Fruit fly (Drosophila melanogaster) whole organism, embryonic: ENCODE measurements around the gene Tasp1.

ENCODE experiments used
- CG10543 ChIP-seq: fragments of 200-800 bp; sonication (Bioruptor generic); optimal IDR thresholded peaks from 3 replicates; lab custom pipeline; 2017; ENCODE audit warnings: missing biosample characterization, mild to moderate bottlenecking, missing genetic modification characterization, moderate library complexity
- CG10654 ChIP-seq: fragments of 200-800 bp; sonication (Bioruptor generic); optimal IDR thresholded peaks from 2 replicates; lab custom pipeline; 2016; ENCODE audit warnings: missing biosample characterization, missing genetic modification characterization
- CG13287 ChIP-seq: fragments of 200-800 bp; sonication (Bioruptor generic); IDR thresholded peaks from 2 replicates; pipeline ENCODE4 v1.3.6; 2022; ENCODE audit warnings: missing biosample characterization, missing genetic modification characterization; ENCODE audit not compliant: partially characterized antibody
- CG13894 ChIP-seq: fragments of 200-800 bp; sonication (Bioruptor generic); optimal IDR thresholded peaks from 3 replicates; lab custom pipeline; 2018; ENCODE audit warnings: missing biosample characterization, mild to moderate bottlenecking, missing genetic modification characterization, moderate library complexity
- CG15269 ChIP-seq: fragments of 200-800 bp; sonication (Bioruptor generic); optimal IDR thresholded peaks from 2 replicates; lab custom pipeline; 2018; ENCODE audit warnings: missing biosample characterization, mild to moderate bottlenecking, missing genetic modification characterization, moderate library complexity
- CG15479 ChIP-seq: fragments of 200-800 bp; sonication (Bioruptor generic); optimal IDR thresholded peaks from 3 replicates; lab custom pipeline; 2019; ENCODE audit warnings: missing biosample characterization, mild to moderate bottlenecking, missing genetic modification characterization, moderate library complexity
- CG18599 ChIP-seq: fragments of 200-800 bp; sonication (Bioruptor generic); optimal IDR thresholded peaks from 3 replicates; lab custom pipeline; 2017; ENCODE audit warnings: missing biosample characterization, missing genetic modification characterization, mild to moderate bottlenecking, moderate library complexity, missing genetic modification reagents
- CG18619 ChIP-seq: fragments of 200-800 bp; sonication (Bioruptor generic); optimal IDR thresholded peaks from 3 replicates; lab custom pipeline; 2017; ENCODE audit warnings: missing biosample characterization, mild to moderate bottlenecking, missing genetic modification characterization
- CG31365 ChIP-seq: fragments of 200-800 bp; sonication (Bioruptor generic); optimal IDR thresholded peaks from 2 replicates; lab custom pipeline; 2018; ENCODE audit warnings: missing biosample characterization, mild to moderate bottlenecking, missing genetic modification characterization
- CG5245 ChIP-seq: fragments of 200-800 bp; sonication (Bioruptor generic); optimal IDR thresholded peaks from 3 replicates; lab custom pipeline; 2016; ENCODE audit warnings: missing biosample characterization, missing genetic modification characterization
- CG7271 ChIP-seq: fragments of 200-800 bp; sonication (Bioruptor generic); optimal IDR thresholded peaks from 2 replicates; lab custom pipeline; 2018; ENCODE audit warnings: missing biosample characterization, mild to moderate bottlenecking, missing genetic modification characterization, moderate library complexity
- CG8359 ChIP-seq: fragments of 200-800 bp; sonication (Bioruptor generic); optimal IDR thresholded peaks from 2 replicates; lab custom pipeline; 2017; ENCODE audit warnings: missing biosample characterization, mild to moderate bottlenecking, missing genetic modification characterization, borderline replicate concordance
- CG8478 ChIP-seq: fragments of >200 bp; optimal IDR thresholded peaks from 2 replicates; lab custom pipeline; 2018
- CG8924 ChIP-seq: fragments of 200-800 bp; optimal IDR thresholded peaks from 3 replicates; lab custom pipeline; 2019; ENCODE audit warnings: missing biosample characterization, mild to moderate bottlenecking, missing genetic modification characterization, moderate library complexity
- CG9437 ChIP-seq: fragments of 200-800 bp; sonication (Bioruptor generic); optimal IDR thresholded peaks from 2 replicates; lab custom pipeline; 2018; ENCODE audit warnings: missing biosample characterization, mild to moderate bottlenecking, missing genetic modification characterization
- CG9609 ChIP-seq: fragments of 200-800 bp; sonication (Bioruptor generic); optimal IDR thresholded peaks from 3 replicates; lab custom pipeline; 2016; ENCODE audit warnings: missing biosample characterization, missing genetic modification characterization
- CG9797 ChIP-seq: fragments of 200-800 bp; sonication (Bioruptor generic); optimal IDR thresholded peaks from 3 replicates; lab custom pipeline; 2018; ENCODE audit warnings: missing biosample characterization, mild to moderate bottlenecking, missing genetic modification characterization
- D19B ChIP-seq: fragments of 200-800 bp; sonication (Bioruptor generic); optimal IDR thresholded peaks from 2 replicates; lab custom pipeline; 2017; ENCODE audit warnings: missing biosample characterization, mild to moderate bottlenecking, missing genetic modification characterization
- Dfd ChIP-seq, 2 experiments: fragments of >200 bp; optimal IDR thresholded peaks; 2 replicates each; lab custom pipeline; 2017; ENCODE audit warnings: missing biosample characterization in 2 of 2, missing genetic modification characterization in 2 of 2
- E2f1 ChIP-seq: fragments of 200-800 bp; sonication (Bioruptor generic); IDR thresholded peaks from 2 replicates; pipeline ENCODE4 v1.3.6; 2022; ENCODE audit warnings: missing biosample characterization, missing genetic modification characterization
- Hmr ChIP-seq: fragments of 200-800 bp; sonication (Bioruptor generic); optimal IDR thresholded peaks from 3 replicates; lab custom pipeline; 2017; ENCODE audit warnings: mild to moderate bottlenecking, missing biosample characterization, missing genetic modification reagents, missing genetic modification characterization
- Jarid2 ChIP-seq: fragments of 200-800 bp; sonication (Bioruptor generic); optimal IDR thresholded peaks from 3 replicates; lab custom pipeline; 2017; ENCODE audit warnings: mild to moderate bottlenecking, missing biosample characterization, missing genetic modification reagents, missing genetic modification characterization
- Kr ChIP-seq: fragments of 200-800 bp; sonication (Bioruptor generic); optimal IDR thresholded peaks from 2 replicates; lab custom pipeline; 2017; ENCODE audit warnings: missing biosample characterization, mild to moderate bottlenecking, missing genetic modification characterization
- Lim3 ChIP-seq: fragments of 200-800 bp; sonication (Bioruptor generic); IDR thresholded peaks from 2 replicates; pipeline ENCODE4 v1.3.6; 2022; ENCODE audit warnings: missing biosample characterization, missing genetic modification characterization
- Mes4 ChIP-seq: fragments of 200-800 bp; sonication (Bioruptor generic); optimal IDR thresholded peaks from 2 replicates; lab custom pipeline; 2016; ENCODE audit warnings: missing biosample characterization, missing genetic modification characterization
- Mrtf ChIP-seq: fragments of 200-800 bp; sonication (Bioruptor generic); IDR thresholded peaks from 3 replicates; pipeline ENCODE4 v1.3.6; 2022; ENCODE audit warnings: missing biosample characterization, missing genetic modification characterization
- NK7.1 ChIP-seq: fragments of 200-800 bp; sonication (Bioruptor generic); optimal IDR thresholded peaks from 3 replicates; lab custom pipeline; 2016; ENCODE audit warnings: missing biosample characterization, missing genetic modification characterization
- Nf-YB ChIP-seq: fragments of 200-800 bp; sonication (Bioruptor generic); optimal IDR thresholded peaks from 3 replicates; lab custom pipeline; 2019; ENCODE audit warnings: missing biosample characterization, mild to moderate bottlenecking, missing genetic modification characterization, moderate library complexity
- NfI ChIP-seq: fragments of 200-800 bp; sonication (Bioruptor generic); optimal IDR thresholded peaks from 3 replicates; lab custom pipeline; 2018; ENCODE audit warnings: missing biosample characterization, mild to moderate bottlenecking, missing genetic modification characterization, moderate library complexity
- Sox100B ChIP-seq: fragments of 200-800 bp; sonication (Bioruptor generic); optimal IDR thresholded peaks from 3 replicates; lab custom pipeline; 2018; ENCODE audit warnings: missing biosample characterization, mild to moderate bottlenecking, missing genetic modification characterization
- Sox102F ChIP-seq: fragments of 200-800 bp; sonication (Bioruptor generic); optimal IDR thresholded peaks from 2 replicates; lab custom pipeline; 2018; ENCODE audit warnings: missing biosample characterization, mild to moderate bottlenecking, missing genetic modification characterization, moderate library complexity
- Sry-β ChIP-seq: fragments of 200-800 bp; sonication (Bioruptor generic); optimal IDR thresholded peaks from 2 replicates; lab custom pipeline; 2018; ENCODE audit warnings: missing biosample characterization, mild to moderate bottlenecking, missing genetic modification characterization, moderate library complexity
- abd-A ChIP-seq: fragments of 200-800 bp; sonication (Bioruptor generic); optimal IDR thresholded peaks from 3 replicates; lab custom pipeline; 2019; ENCODE audit warnings: missing biosample characterization, mild to moderate bottlenecking, missing genetic modification characterization, moderate library complexity
- aop ChIP-seq: fragments of 200-800 bp; sonication (Bioruptor generic); IDR thresholded peaks from 2 replicates; pipeline ENCODE4 v1.3.6; 2022; ENCODE audit warnings: missing biosample characterization, missing genetic modification characterization
- bigmax ChIP-seq: fragments of 200-800 bp; sonication (Bioruptor generic); optimal IDR thresholded peaks from 2 replicates; lab custom pipeline; 2018; ENCODE audit warnings: missing biosample characterization, mild to moderate bottlenecking, missing genetic modification characterization
- chif ChIP-seq, 2 experiments: fragments of 200-800 bp; sonication (Bioruptor generic); optimal IDR thresholded peaks; 3 replicates each; lab custom pipeline; 2016; ENCODE audit warnings: missing biosample characterization in 2 of 2, missing genetic modification characterization in 2 of 2
- esg ChIP-seq: fragments of 200-800 bp; sonication (Bioruptor generic); conservative IDR thresholded peaks from 2 replicates; pipeline ENCODE4 v1.3.6; 2022; ENCODE audit warnings: missing biosample characterization, missing genetic modification characterization
- exex ChIP-seq: fragments of 200-800 bp; sonication (Bioruptor generic); optimal IDR thresholded peaks from 4 replicates; lab custom pipeline; 2018; ENCODE audit warnings: missing biosample characterization, mild to moderate bottlenecking, missing genetic modification characterization, moderate library complexity
- fd3F ChIP-seq: fragments of 200-800 bp; sonication (Bioruptor generic); optimal IDR thresholded peaks from 2 replicates; lab custom pipeline; 2018; ENCODE audit warnings: missing biosample characterization, mild to moderate bottlenecking, missing genetic modification characterization, moderate library complexity
- gce ChIP-seq: fragments of 200-800 bp; sonication (Bioruptor generic); IDR thresholded peaks from 3 replicates; pipeline ENCODE4 v1.3.6; 2022; ENCODE audit warnings: missing biosample characterization, missing genetic modification characterization
- gt ChIP-seq: fragments of 200-800 bp; sonication (Bioruptor generic); IDR thresholded peaks from 2 replicates; pipeline ENCODE4 v1.3.6; 2022; ENCODE audit warnings: missing biosample characterization, missing genetic modification characterization
- hkb ChIP-seq, 2 experiments: fragments of 200-800 bp in 1 of 2; fragments of >200 bp in 1 of 2; sonication (Bioruptor generic) in 1 of 2; IDR thresholded peaks in 1 of 2; optimal IDR thresholded peaks in 1 of 2; 2 replicates each; pipeline versions ENCODE4 v1.3.6 to Lab custom; 2017 to 2022; ENCODE audit warnings: missing biosample characterization in 1 of 2, missing genetic modification characterization in 1 of 2
- hth ChIP-seq: fragments of >200 bp; optimal IDR thresholded peaks from 2 replicates; lab custom pipeline; 2017; ENCODE audit warnings: inconsistent platforms
- nerfin-1 ChIP-seq: fragments of 200-800 bp; sonication (Bioruptor generic); optimal IDR thresholded peaks from 3 replicates; lab custom pipeline; 2019; ENCODE audit warnings: missing biosample characterization, mild to moderate bottlenecking, missing genetic modification characterization, moderate library complexity
- nom ChIP-seq: fragments of 200-800 bp; sonication (Bioruptor generic); optimal IDR thresholded peaks from 2 replicates; lab custom pipeline; 2017; ENCODE audit warnings: missing biosample characterization, missing genetic modification characterization, mild to moderate bottlenecking, moderate library complexity, missing genetic modification reagents
- pita ChIP-seq: fragments of 200-800 bp; sonication (Bioruptor generic); optimal IDR thresholded peaks from 2 replicates; lab custom pipeline; 2017; ENCODE audit warnings: missing biosample characterization, mild to moderate bottlenecking, missing genetic modification characterization
- psq ChIP-seq: fragments of 200-800 bp; sonication (Bioruptor generic); optimal IDR thresholded peaks from 2 replicates; lab custom pipeline; 2017; ENCODE audit warnings: missing biosample characterization, missing genetic modification characterization
- sens-2 ChIP-seq: fragments of 200-800 bp; sonication (Bioruptor generic); IDR thresholded peaks from 2 replicates; pipeline ENCODE4 v1.3.6; 2022; ENCODE audit warnings: missing biosample characterization, missing genetic modification characterization
- tna ChIP-seq: fragments of 200-800 bp; sonication (Bioruptor generic); IDR thresholded peaks from 2 replicates; pipeline ENCODE4 v1.3.6; 2022; ENCODE audit warnings: missing biosample characterization, missing genetic modification characterization; ENCODE audit not compliant: partially characterized antibody
- yki ChIP-seq: fragments of >200 bp; optimal IDR thresholded peaks from 3 replicates; lab custom pipeline; 2018
- z ChIP-seq: fragments of 200-800 bp; sonication (Bioruptor generic); IDR thresholded peaks from 3 replicates; pipeline ENCODE4 v1.3.6; 2022; ENCODE audit warnings: missing biosample characterization, missing genetic modification characterization

The Tasp1 gene

dm6 chr3L:16105528-16105927, 18.2 kb upstream of the Tasp1 start, which contains the start of the genes IntS9 and CG43295 (continued):
- TF ChIP-seq CG9437 (GFP tag; lab: Kevin White, UChicago) (peak; percentile 42), nerfin-1 (tag; lab: Kevin White, UChicago) (no peak), CG15269 (tag; lab: Kevin White, UChicago) (no peak), hth (lab: Kevin White, UChicago) (no peak), NfI (GFP tag; lab: Kevin White, UChicago) (peak; percentile 77), Mes4 (GFP tag; lab: Kevin White, UChicago) (peak; percentile 82), Sry-β (GFP tag; lab: Kevin White, UChicago) (peak; percentile 16), tna (GFP tag; lab: Robert Waterston, UW) (no peak), Kr (GFP tag; lab: Kevin White, UChicago) (no peak), CG13287 (GFP tag; lab: Robert Waterston, UW) (peak; percentile 66), exex (no peak), Hmr (GFP tag; lab: Kevin White, UChicago) (no peak), CG31365 (peak; percentile 36), NK7.1 (GFP tag; lab: Kevin White, UChicago) (peak; percentile 62), CG8359 (peak; percentile 47), CG8924 (tag; lab: Kevin White, UChicago) (no peak), yki (lab: Kevin White, UChicago) (no peak), sens-2 (GFP tag; lab: Robert Waterston, UW) (peak; percentile 77; the same call in 1 of the 2 replicates), Nf-YB (no peak), Jarid2 (no peak), aop (GFP tag; lab: Robert Waterston, UW) (no peak), fd3F (GFP tag; lab: Kevin White, UChicago) (peak; percentile 58), CG9797 (GFP tag; lab: Kevin White, UChicago) (no peak), abd-A (tag; lab: Kevin White, UChicago) (no peak), gce (GFP tag; lab: Robert Waterston, UW) (peak; percentile 83), Lim3 (no peak), nom (GFP tag; lab: Kevin White, UChicago) (no peak), CG7271 (tag; lab: Kevin White, UChicago) (peak; percentile 70), z (no peak), CG8478 (lab: Kevin White, UChicago) (no peak), Dfd (GFP tag; optimal IDR thresholded peaks at IDR 0.05; lab: Kevin White, UChicago) (no peak), gt (GFP tag; lab: Robert Waterston, UW) (peak; percentile 45), hkb (optimal IDR thresholded peaks at IDR 0.05; lab: Kevin White, UChicago) (no peak), hkb (GFP tag; IDR thresholded peaks at IDR 0.05; lab: Robert Waterston, UW) (peak; percentile 89), CG18619 (peak; percentile 41), psq (GFP tag; lab: Kevin White, UChicago) (peak; percentile 25), D19B (no peak), Sox102F (GFP tag; lab: Kevin White, UChicago) (peak; percentile 84), CG13894 (tag; lab: Kevin White, UChicago) (no peak), CG5245 (GFP tag; lab: Kevin White, UChicago) (peak; percentile 75), Sox100B (GFP tag; lab: Kevin White, UChicago) (no peak), chif (GFP tag; optimal IDR thresholded peaks at IDR 0.05; lab: Kevin White, UChicago) (peak; percentile 79 to 85), CG15479 (GFP tag; lab: Kevin White, UChicago) (no peak), CG18599 (GFP tag; lab: Kevin White, UChicago) (peak; percentile 84), bigmax (no peak), Mrtf (peak; percentile 61; the same call in 2 of the 3 replicates), CG10654 (GFP tag; lab: Kevin White, UChicago) (peak; percentile 89), CG10543 (no peak), CG9609 (peak; percentile 85), esg (GFP tag; lab: Robert Waterston, UW) (peak; percentile 81), E2f1 (peak; percentile 82), pita (no peak)
